Worm (Caenorhabditis elegans) whole organism, midembryonic: Measurements from ENCODE around the gene D1054.1.

Source experiments
- T22C8.4 ChIP-seq: fragments of 200-800 bp; sonication (Bioruptor generic); IDR thresholded peaks from 2 replicates; pipeline ENCODE4 v1.3.6; 2022; ENCODE audit warnings: missing genetic modification characterization, missing compliant biosample characterization
- cog-1 ChIP-seq: sonication (generic microtip); optimal IDR thresholded peaks from 2 replicates; lab custom pipeline; 2016; ENCODE audit warnings: missing genetic modification characterization, missing compliant biosample characterization
- flt-1 ChIP-seq: fragments of 200-800 bp; sonication (Bioruptor generic); IDR thresholded peaks from 2 replicates; pipeline ENCODE4 v1.3.6; 2022; ENCODE audit warnings: missing genetic modification characterization, missing compliant biosample characterization
- klf-2 ChIP-seq: fragments of 200-800 bp; sonication (Bioruptor generic); conservative IDR thresholded peaks from 2 replicates; pipeline ENCODE4 v1.3.6; 2022; ENCODE audit warnings: missing genetic modification reagents, missing genetic modification characterization, missing compliant biosample characterization
- med-1 ChIP-seq: sonication (generic microtip); optimal IDR thresholded peaks from 2 replicates; lab custom pipeline; 2017; ENCODE audit warnings: missing genetic modification characterization, mild to moderate bottlenecking, missing compliant biosample characterization, antibody characterized with exemption, missing genetic modification reagents; ENCODE audit not compliant: insufficient read depth
- ref-1 ChIP-seq: fragments of 200-800 bp; sonication (Bioruptor generic); conservative IDR thresholded peaks from 2 replicates; pipeline ENCODE4 v1.3.6; 2022; ENCODE audit warnings: missing genetic modification reagents, missing genetic modification characterization, missing compliant biosample characterization
- tab-1 ChIP-seq: fragments of 200-800 bp; sonication (Bioruptor generic); IDR thresholded peaks from 2 replicates; pipeline ENCODE4 v1.3.6; 2022; ENCODE audit warnings: missing genetic modification characterization, missing compliant biosample characterization
- ztf-23 ChIP-seq: fragments of 200-800 bp; sonication (Bioruptor generic); IDR thresholded peaks from 2 replicates; pipeline ENCODE4 v1.3.6; 2022; ENCODE audit warnings: missing genetic modification reagents, missing genetic modification characterization, missing compliant biosample characterization
- ztf-29 ChIP-seq: fragments of 200-800 bp; sonication (Bioruptor generic); IDR thresholded peaks from 2 replicates; pipeline ENCODE4 v1.3.6; 2022; ENCODE audit warnings: missing genetic modification reagents, missing genetic modification characterization, missing compliant biosample characterization

DNA sequence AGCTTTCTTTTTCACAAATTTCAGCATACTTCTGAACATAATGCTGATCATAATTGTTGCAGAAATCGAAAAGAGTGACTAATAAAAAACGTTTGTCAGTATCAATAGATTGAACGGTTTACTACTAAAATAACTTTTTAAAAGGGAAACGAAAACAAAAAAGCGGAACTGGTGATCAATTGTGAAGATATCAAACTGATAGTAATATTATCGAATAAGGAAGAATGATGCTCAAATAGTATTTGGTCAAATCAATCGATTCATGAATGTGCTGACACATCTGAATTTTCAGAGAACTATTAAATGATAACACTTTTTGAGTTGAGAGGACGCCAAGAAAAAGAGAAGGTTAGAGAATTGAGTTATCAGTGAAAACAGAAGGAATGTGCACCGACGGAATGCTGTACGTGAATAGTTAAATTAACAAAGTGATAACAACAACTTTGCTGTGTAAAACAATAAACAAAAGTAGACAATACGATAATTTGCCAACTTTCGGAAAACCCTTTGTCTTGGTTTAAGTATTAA, 6.6 kb upstream of the D1054.1 start, which contains the start of gene D1054.5:
- no peak for TF ChIP-seq flt-1 (GFP tag; lab: Robert Waterston, UW)
- TF ChIP-seq tab-1 (GFP tag; lab: Robert Waterston, UW): no peak
- TF ChIP-seq T22C8.4 (GFP tag; lab: Robert Waterston, UW): no peak
- TF ChIP-seq ztf-23 (GFP tag; lab: Robert Waterston, UW): no peak
- no peak for TF ChIP-seq ref-1 (GFP tag; lab: Robert Waterston, UW)
- TF ChIP-seq klf-2 (GFP tag; lab: Robert Waterston, UW): no peak
- TF ChIP-seq ztf-29 (GFP tag; lab: Robert Waterston, UW): no peak
- no peak for TF ChIP-seq med-1 (GFP tag; lab: Kevin White, UChicago)
- no peak for TF ChIP-seq cog-1 (tag; lab: Kevin White, UChicago)
